Worm (Caenorhabditis elegans) whole organism, early embryonic: ENCODE results near the gene F15D4.5.

ENCODE experiments used
- ama-1 ChIP-seq: fragments of 150-350 bp; optimal IDR thresholded peaks from 2 replicates; lab custom pipeline; 2014
- sea-1 ChIP-seq: fragments of 200-800 bp; sonication (Bioruptor generic); conservative IDR thresholded peaks from 2 replicates; pipeline ENCODE4 v1.3.6; 2022; ENCODE audit warnings: missing genetic modification characterization, missing compliant biosample characterization

DNA sequence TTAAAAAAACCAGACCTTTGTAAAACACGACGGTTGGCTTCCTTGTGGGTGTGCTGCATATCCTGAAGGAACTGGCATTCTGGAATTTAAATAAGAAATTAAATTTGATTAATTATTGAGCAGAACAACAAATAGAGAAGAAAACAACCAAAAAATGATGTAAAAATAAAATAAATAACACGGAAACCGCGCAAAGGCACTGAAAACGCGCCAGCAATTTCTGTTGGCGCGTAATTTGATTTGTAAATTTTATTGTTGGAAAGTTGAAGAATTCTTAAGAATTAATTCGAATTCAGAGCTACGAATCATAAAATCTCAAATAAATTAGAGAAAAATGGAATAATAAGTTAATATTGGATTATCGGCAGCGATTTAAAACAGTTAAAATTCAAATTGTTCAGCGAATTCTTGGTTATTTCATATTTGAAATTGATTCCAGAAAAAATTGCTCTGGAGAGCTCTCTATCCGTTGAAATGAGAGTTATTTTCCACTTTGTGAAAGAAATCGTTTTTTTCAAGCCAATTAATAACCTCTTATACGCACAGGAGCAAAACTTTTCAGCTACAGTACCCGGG, 7.3 kb upstream of the F15D4.5 start, which contains the start of gene romo-1:
- TF ChIP-seq ama-1 (lab: Kevin White, UChicago) = no peak
- no peak for TF ChIP-seq sea-1 (GFP tag; lab: Robert Waterston, UW)
